Fruit fly (Drosophila melanogaster) whole organism, prepupa: ENCODE data around the gene Pph13.

ENCODE experiments used
- Blimp-1 ChIP-seq: fragments of 200-800 bp; sonication (Bioruptor generic); optimal IDR thresholded peaks from 3 replicates; lab custom pipeline; 2017; ENCODE audit warnings: missing biosample characterization, missing genetic modification characterization, mild to moderate bottlenecking, moderate library complexity, missing genetic modification reagents
- CG10631 ChIP-seq: fragments of 200-800 bp; sonication (Bioruptor generic); optimal IDR thresholded peaks from 2 replicates; lab custom pipeline; 2016; ENCODE audit warnings: missing biosample characterization, missing genetic modification characterization
- CG10669 ChIP-seq: fragments of 200-800 bp; sonication (Bioruptor generic); optimal IDR thresholded peaks from 3 replicates; lab custom pipeline; 2018; ENCODE audit warnings: missing biosample characterization, mild to moderate bottlenecking, missing genetic modification characterization, moderate library complexity
- CG11294 ChIP-seq: fragments of 200-800 bp; sonication (Bioruptor generic); IDR thresholded peaks from 2 replicates; pipeline ENCODE4 v1.3.6; 2022; ENCODE audit warnings: missing biosample characterization, missing genetic modification characterization
- CG11762 ChIP-seq: fragments of 200-800 bp; sonication (Bioruptor generic); optimal IDR thresholded peaks from 3 replicates; lab custom pipeline; 2016; ENCODE audit warnings: missing biosample characterization, missing genetic modification characterization; ENCODE audit not compliant: insufficient read depth
- CG11902 ChIP-seq: fragments of 200-800 bp; sonication (Bioruptor generic); optimal IDR thresholded peaks from 3 replicates; lab custom pipeline; 2016; ENCODE audit warnings: missing biosample characterization, missing genetic modification characterization
- CG1621 ChIP-seq: fragments of 200-800 bp; sonication (Bioruptor generic); optimal IDR thresholded peaks from 3 replicates; lab custom pipeline; 2018; ENCODE audit warnings: missing biosample characterization, mild to moderate bottlenecking, missing genetic modification characterization
- CG16779 ChIP-seq: fragments of 200-800 bp; sonication (Bioruptor generic); optimal IDR thresholded peaks from 3 replicates; lab custom pipeline; 2017; ENCODE audit warnings: missing biosample characterization, mild to moderate bottlenecking, missing genetic modification characterization
- CG3032 ChIP-seq: fragments of 200-800 bp; optimal IDR thresholded peaks from 2 replicates; lab custom pipeline; 2019; ENCODE audit warnings: missing biosample characterization, mild to moderate bottlenecking, missing genetic modification characterization, moderate library complexity
- CG32006 ChIP-seq: fragments of 200-800 bp; sonication (Bioruptor generic); optimal IDR thresholded peaks from 3 replicates; lab custom pipeline; 2017; ENCODE audit warnings: missing biosample characterization, mild to moderate bottlenecking, missing genetic modification characterization
- CG34406 ChIP-seq: fragments of 200-800 bp; sonication (Bioruptor generic); optimal IDR thresholded peaks from 3 replicates; lab custom pipeline; 2016; ENCODE audit warnings: missing biosample characterization, missing genetic modification characterization
- CG3919 ChIP-seq: fragments of 200-800 bp; sonication (Bioruptor generic); optimal IDR thresholded peaks from 3 replicates; lab custom pipeline; 2016; ENCODE audit warnings: missing biosample characterization, missing genetic modification characterization
- CG4318 ChIP-seq: fragments of 200-800 bp; sonication (Bioruptor generic); optimal IDR thresholded peaks from 3 replicates; lab custom pipeline; 2017; ENCODE audit warnings: missing biosample characterization, mild to moderate bottlenecking, missing genetic modification characterization
- CG6163 ChIP-seq: fragments of 200-800 bp; sonication (Bioruptor generic); IDR thresholded peaks from 3 replicates; pipeline ENCODE4 v1.3.6; 2022; ENCODE audit warnings: missing biosample characterization, missing genetic modification characterization
- CG6276 ChIP-seq: fragments of 200-800 bp; sonication (Bioruptor generic); optimal IDR thresholded peaks from 2 replicates; lab custom pipeline; 2017; ENCODE audit warnings: missing biosample characterization, mild to moderate bottlenecking, missing genetic modification characterization
- CG6792 ChIP-seq: fragments of 200-800 bp; sonication (Bioruptor generic); optimal IDR thresholded peaks from 3 replicates; lab custom pipeline; 2016; ENCODE audit warnings: missing biosample characterization, missing genetic modification characterization
- CG6854 ChIP-seq: fragments of 200-800 bp; sonication (Bioruptor generic); optimal IDR thresholded peaks from 2 replicates; lab custom pipeline; 2017; ENCODE audit warnings: missing biosample characterization, mild to moderate bottlenecking, missing genetic modification characterization
- CG7368 ChIP-seq: fragments of 200-800 bp; sonication (Bioruptor generic); optimal IDR thresholded peaks from 3 replicates; lab custom pipeline; 2016; ENCODE audit warnings: missing biosample characterization, missing genetic modification characterization
- CG8119 ChIP-seq: fragments of 200-800 bp; sonication (Bioruptor generic); IDR thresholded peaks from 3 replicates; pipeline ENCODE4 v1.3.6; 2022; ENCODE audit warnings: missing biosample characterization, missing genetic modification characterization
- CG8319 ChIP-seq: fragments of 200-800 bp; sonication (Bioruptor generic); optimal IDR thresholded peaks from 3 replicates; lab custom pipeline; 2016; ENCODE audit warnings: missing biosample characterization, missing genetic modification characterization
- CG8632 ChIP-seq: fragments of 200-800 bp; sonication (Bioruptor generic); optimal IDR thresholded peaks from 3 replicates; lab custom pipeline; 2016; ENCODE audit warnings: missing biosample characterization, missing genetic modification characterization
- CG9139 ChIP-seq: fragments of 200-800 bp; sonication (Bioruptor generic); optimal IDR thresholded peaks from 3 replicates; lab custom pipeline; 2017; ENCODE audit warnings: missing biosample characterization, mild to moderate bottlenecking, missing genetic modification characterization
- Eip75B ChIP-seq: fragments of 200-800 bp; sonication (Bioruptor generic); optimal IDR thresholded peaks from 3 replicates; lab custom pipeline; 2016; ENCODE audit warnings: missing biosample characterization, missing genetic modification characterization
- Eip93F ChIP-seq: fragments of 200-800 bp; sonication (Bioruptor generic); optimal IDR thresholded peaks from 2 replicates; lab custom pipeline; 2016; ENCODE audit warnings: missing biosample characterization, mild to moderate bottlenecking, missing genetic modification characterization
- Ets21C ChIP-seq: fragments of 200-800 bp; sonication (Bioruptor generic); optimal IDR thresholded peaks from 3 replicates; lab custom pipeline; 2016; ENCODE audit warnings: missing biosample characterization, missing genetic modification characterization
- Gug ChIP-seq: fragments of 200-800 bp; sonication (Bioruptor generic); IDR thresholded peaks from 2 replicates; pipeline ENCODE4 v1.3.6; 2022; ENCODE audit warnings: missing biosample characterization, missing genetic modification characterization
- Hr39 ChIP-seq: fragments of 200-800 bp; sonication (Bioruptor generic); optimal IDR thresholded peaks from 2 replicates; lab custom pipeline; 2016; ENCODE audit warnings: missing biosample characterization, missing genetic modification characterization
- Hr4 ChIP-seq: fragments of 200-800 bp; sonication (Bioruptor generic); optimal IDR thresholded peaks from 3 replicates; lab custom pipeline; 2016; ENCODE audit warnings: missing biosample characterization, missing genetic modification characterization
- Lpt ChIP-seq: fragments of 200-800 bp; sonication (Bioruptor generic); optimal IDR thresholded peaks from 3 replicates; lab custom pipeline; 2016; ENCODE audit warnings: missing biosample characterization, missing genetic modification characterization
- Met ChIP-seq: fragments of 200-800 bp; sonication (Bioruptor generic); optimal IDR thresholded peaks from 3 replicates; lab custom pipeline; 2016; ENCODE audit warnings: missing biosample characterization, missing genetic modification characterization
- OdsH ChIP-seq: fragments of 200-800 bp; sonication (Bioruptor generic); optimal IDR thresholded peaks from 3 replicates; lab custom pipeline; 2016; ENCODE audit warnings: missing biosample characterization, missing genetic modification characterization
- Smox ChIP-seq: fragments of 200-800 bp; sonication (Bioruptor generic); optimal IDR thresholded peaks from 3 replicates; lab custom pipeline; 2016; ENCODE audit warnings: missing biosample characterization, missing genetic modification characterization
- Sox102F ChIP-seq: fragments of 200-800 bp; sonication (Bioruptor generic); optimal IDR thresholded peaks from 2 replicates; lab custom pipeline; 2016; ENCODE audit warnings: missing biosample characterization, mild to moderate bottlenecking, missing genetic modification characterization
- Sox14 ChIP-seq: fragments of 200-800 bp; sonication (Bioruptor generic); optimal IDR thresholded peaks from 3 replicates; lab custom pipeline; 2016; ENCODE audit warnings: missing biosample characterization, missing genetic modification characterization
- Sox15 ChIP-seq: fragments of 200-800 bp; sonication (Bioruptor generic); optimal IDR thresholded peaks from 3 replicates; lab custom pipeline; 2016; ENCODE audit warnings: missing biosample characterization, missing genetic modification characterization
- achi ChIP-seq: fragments of 200-800 bp; sonication (Bioruptor generic); optimal IDR thresholded peaks from 3 replicates; lab custom pipeline; 2016; ENCODE audit warnings: missing biosample characterization, missing genetic modification characterization
- acj6 ChIP-seq: fragments of 200-800 bp; sonication (Bioruptor generic); optimal IDR thresholded peaks from 3 replicates; lab custom pipeline; 2016; ENCODE audit warnings: missing biosample characterization, missing genetic modification characterization
- cyc ChIP-seq: fragments of 200-800 bp; sonication (Bioruptor generic); optimal IDR thresholded peaks from 3 replicates; lab custom pipeline; 2016; ENCODE audit warnings: missing biosample characterization, missing genetic modification characterization
- dac ChIP-seq: fragments of 200-800 bp; sonication (Bioruptor generic); optimal IDR thresholded peaks from 2 replicates; lab custom pipeline; 2017; ENCODE audit warnings: missing biosample characterization, mild to moderate bottlenecking, missing genetic modification characterization
- dsx ChIP-seq: fragments of 200-800 bp; optimal IDR thresholded peaks from 3 replicates; lab custom pipeline; 2019; ENCODE audit warnings: missing biosample characterization, mild to moderate bottlenecking, missing genetic modification characterization, moderate library complexity; ENCODE audit not compliant: poor library complexity, severe bottlenecking
- esn ChIP-seq: fragments of 200-800 bp; sonication (Bioruptor generic); optimal IDR thresholded peaks from 2 replicates; lab custom pipeline; 2016; ENCODE audit warnings: missing biosample characterization, mild to moderate bottlenecking, missing genetic modification characterization, moderate library complexity
- fd59A ChIP-seq: fragments of 200-800 bp; sonication (Bioruptor generic); optimal IDR thresholded peaks from 2 replicates; lab custom pipeline; 2017; ENCODE audit warnings: missing biosample characterization, mild to moderate bottlenecking, missing genetic modification characterization, missing genetic modification reagents
- fd85E ChIP-seq: fragments of 200-800 bp; sonication (Bioruptor generic); optimal IDR thresholded peaks from 3 replicates; lab custom pipeline; 2016; ENCODE audit warnings: missing biosample characterization, missing genetic modification characterization
- fkh ChIP-seq: fragments of 200-800 bp; sonication (Bioruptor generic); optimal IDR thresholded peaks from 3 replicates; lab custom pipeline; 2017; ENCODE audit warnings: missing biosample characterization, mild to moderate bottlenecking, missing genetic modification characterization, moderate library complexity
- net ChIP-seq: fragments of 200-800 bp; sonication (Bioruptor generic); optimal IDR thresholded peaks from 3 replicates; lab custom pipeline; 2016; ENCODE audit warnings: missing biosample characterization, missing genetic modification characterization
- pdm3 ChIP-seq: fragments of 200-800 bp; sonication (Bioruptor generic); optimal IDR thresholded peaks from 3 replicates; lab custom pipeline; 2016; ENCODE audit warnings: missing biosample characterization, missing genetic modification characterization
- salr ChIP-seq, 2 experiments: fragments of 200-800 bp; sonication (Bioruptor generic); optimal IDR thresholded peaks; 3 replicates each; lab custom pipeline; 2016 to 2018; ENCODE audit warnings: missing biosample characterization in 2 of 2, missing genetic modification characterization in 2 of 2, mild to moderate bottlenecking in 1 of 2
- spab ChIP-seq: fragments of 200-800 bp; sonication (Bioruptor generic); optimal IDR thresholded peaks from 2 replicates; lab custom pipeline; 2017; ENCODE audit warnings: missing biosample characterization, mild to moderate bottlenecking, missing genetic modification characterization, missing genetic modification reagents
- svp ChIP-seq: fragments of 200-800 bp; sonication (Bioruptor generic); peaks from one replicate; lab custom pipeline; 2016; ENCODE audit warnings: missing biosample characterization, missing genetic modification characterization
- topi ChIP-seq: fragments of 200-800 bp; sonication (Bioruptor generic); optimal IDR thresholded peaks from 3 replicates; lab custom pipeline; 2016; ENCODE audit warnings: missing biosample characterization, missing genetic modification characterization
- vri ChIP-seq: fragments of 200-800 bp; sonication (Bioruptor generic); optimal IDR thresholded peaks from 3 replicates; lab custom pipeline; 2016; ENCODE audit warnings: missing biosample characterization, mild to moderate bottlenecking, missing genetic modification characterization

Gene Pph13

DNA sequence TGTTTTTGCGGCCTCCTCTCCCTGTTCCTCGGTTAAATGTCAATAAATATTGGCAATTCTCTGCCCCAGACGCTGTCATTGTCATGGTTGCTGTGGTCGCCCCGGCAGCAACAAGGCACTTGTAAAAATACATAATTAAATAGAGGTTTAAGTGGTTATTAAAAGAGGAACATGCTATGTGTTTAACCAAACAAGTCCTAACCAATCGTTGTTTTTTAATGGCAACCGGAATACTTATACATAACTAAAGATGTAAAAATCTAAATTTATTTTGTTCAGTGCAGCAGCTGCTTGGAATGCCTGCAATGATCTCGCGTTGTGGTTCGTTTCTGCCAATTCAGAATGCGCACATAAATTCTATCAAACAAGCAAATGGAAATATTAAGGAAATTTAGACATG, 29.7 kb downstream of the Pph13 start (continued):
- peak; percentile 31 for TF ChIP-seq Sox14 (GFP tag; lab: Kevin White, UChicago)

DNA sequence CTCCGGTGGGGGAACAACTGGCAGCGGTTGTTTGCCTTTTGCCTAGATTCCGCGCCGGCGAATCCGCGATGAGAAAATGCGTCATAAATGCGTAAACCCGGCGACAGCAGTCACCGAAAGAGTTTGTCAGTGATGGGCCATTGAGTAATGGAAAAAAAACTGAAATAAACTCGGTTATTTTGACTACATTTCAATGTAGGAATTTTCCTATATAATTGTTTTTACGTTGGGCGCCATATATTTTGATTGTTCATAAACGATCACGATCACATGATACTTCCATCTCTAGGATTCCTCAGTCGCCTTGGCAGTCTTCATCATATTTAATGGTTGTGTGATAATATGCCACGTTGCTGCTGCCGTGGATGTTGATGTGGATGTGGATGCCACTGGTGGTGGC, 30.9 kb downstream of the Pph13 start:
- TF ChIP-seq CG7368 (GFP tag; lab: Kevin White, UChicago): peak; percentile 52
- TF ChIP-seq dac (GFP tag; lab: Kevin White, UChicago): peak; percentile 17
- peak; percentile 45 for TF ChIP-seq Lpt (GFP tag; lab: Kevin White, UChicago)
- TF ChIP-seq CG6276 (GFP tag; lab: Kevin White, UChicago): peak; percentile 38
- peak; percentile 16 for TF ChIP-seq CG6792 (GFP tag; lab: Kevin White, UChicago)
- TF ChIP-seq CG6854 (GFP tag; lab: Kevin White, UChicago): no peak
- peak; percentile 68 for TF ChIP-seq achi (GFP tag; lab: Kevin White, UChicago)
- TF ChIP-seq Ets21C: no peak
- TF ChIP-seq CG3032 (tag; lab: Kevin White, UChicago): peak; percentile 81
- peak; percentile 35 for TF ChIP-seq acj6 (GFP tag; lab: Kevin White, UChicago)
- peak; percentile 14 for TF ChIP-seq CG34406 (GFP tag; lab: Kevin White, UChicago)
- no peak for TF ChIP-seq Hr39 (GFP tag; lab: Kevin White, UChicago)
- TF ChIP-seq Sox15: no peak
- TF ChIP-seq CG8119 (GFP tag; lab: Robert Waterston, UW): peak; percentile 82
- TF ChIP-seq pdm3 (GFP tag; lab: Kevin White, UChicago): peak; percentile 56
- peak; percentile 51 to 63 for TF ChIP-seq salr (GFP tag; optimal IDR thresholded peaks at IDR 0.05; lab: Kevin White, UChicago)
- TF ChIP-seq net (GFP tag; lab: Kevin White, UChicago): peak; percentile 36
- TF ChIP-seq CG9139 (GFP tag; lab: Kevin White, UChicago): peak; percentile 57
- no peak for TF ChIP-seq cyc (GFP tag; lab: Kevin White, UChicago)
- peak; percentile 74 for TF ChIP-seq CG10631 (GFP tag; lab: Kevin White, UChicago)
- peak; percentile 31 for TF ChIP-seq CG4318 (GFP tag; lab: Kevin White, UChicago)
- peak; percentile 54 for TF ChIP-seq CG16779 (tag; lab: Kevin White, UChicago)
- peak; percentile 10 for TF ChIP-seq topi
- no peak for TF ChIP-seq fkh (GFP tag; lab: Kevin White, UChicago)
- no peak for TF ChIP-seq svp (GFP tag; lab: Kevin White, UChicago)
- peak; percentile 79; the same call in 2 of the 3 replicates for TF ChIP-seq CG6163 (GFP tag; lab: Robert Waterston, UW)
- peak; percentile 74 for TF ChIP-seq CG10669 (GFP tag; lab: Kevin White, UChicago)
- peak; percentile 52 for TF ChIP-seq OdsH (GFP tag; lab: Kevin White, UChicago)
- no peak for TF ChIP-seq CG11294 (GFP tag; lab: Robert Waterston, UW)
- no peak for TF ChIP-seq esn (GFP tag; lab: Kevin White, UChicago)
- peak; percentile 77 for TF ChIP-seq fd59A
- TF ChIP-seq CG8632 (GFP tag; lab: Kevin White, UChicago): no peak
- TF ChIP-seq CG11902 (GFP tag; lab: Kevin White, UChicago): no peak
- no peak for TF ChIP-seq Blimp-1 (GFP tag; lab: Kevin White, UChicago)
- peak; percentile 26 for TF ChIP-seq CG11762
- TF ChIP-seq dsx (GFP tag; lab: Kevin White, UChicago): peak; percentile 68
- TF ChIP-seq CG8319: no peak
- peak; percentile 73 for TF ChIP-seq spab (GFP tag; lab: Kevin White, UChicago)
- TF ChIP-seq Hr4: peak; percentile 54
- peak; percentile 4 for TF ChIP-seq Met (GFP tag; lab: Kevin White, UChicago)
- peak; percentile 68 for TF ChIP-seq Eip75B (GFP tag; lab: Kevin White, UChicago)
- TF ChIP-seq fd85E: no peak
- no peak for TF ChIP-seq Eip93F
- peak; percentile 69 for TF ChIP-seq CG1621
- no peak for TF ChIP-seq Smox
- TF ChIP-seq CG3919 (GFP tag; lab: Kevin White, UChicago): peak; percentile 63
- no peak for TF ChIP-seq vri (GFP tag; lab: Kevin White, UChicago)
- TF ChIP-seq Sox102F: no peak
- peak; percentile 33; the same call in 1 of the 2 replicates for TF ChIP-seq Gug (GFP tag; lab: Robert Waterston, UW)
- peak; percentile 67 for TF ChIP-seq CG32006 (GFP tag; lab: Kevin White, UChicago)
